Worm (Caenorhabditis elegans) whole organism, L4/young adult: ENCODE data around the gene Y94H6A.7.

Experiments
- W03F9.2 ChIP-seq: fragments of 150-350 bp; optimal IDR thresholded peaks from 2 replicates; lab custom pipeline; 2014; ENCODE audit warnings: missing biosample characterization, missing genetic modification characterization
- dao-5 ChIP-seq: sonication (generic microtip); optimal IDR thresholded peaks from 2 replicates; lab custom pipeline; 2016; ENCODE audit warnings: missing genotype, missing genetic modification characterization, moderate library complexity, missing compliant biosample characterization
- him-1 ChIP-seq: sonication (generic microtip); optimal IDR thresholded peaks from 2 replicates; lab custom pipeline; 2016; ENCODE audit warnings: missing genotype, missing genetic modification reagents, missing genetic modification characterization, missing compliant biosample characterization

- TF ChIP-seq dao-5: no peak
- TF ChIP-seq him-1 (tag; lab: Kevin White, UChicago): no peak
- no peak for TF ChIP-seq W03F9.2 (tag; lab: Kevin White, UChicago)
Measured at ce11 chrIV:2666127-2666526, 50.2 kb downstream of the Y94H6A.7 start.
